Worm (Caenorhabditis elegans) whole organism, late embryonic: ENCODE measurements around the gene dot-1.4.
A peak's percentile ranks its signal among the peaks of the same experiment; 100 is the strongest.

Experiments
- C38D4.7 ChIP-seq: fragments of 200-800 bp; sonication (Bioruptor generic); optimal IDR thresholded peaks from 2 replicates; lab custom pipeline; 2018; ENCODE audit warnings: mild to moderate bottlenecking, missing genetic modification characterization, moderate library complexity, missing compliant biosample characterization
- F13H6.1 ChIP-seq: sonication (generic microtip); optimal IDR thresholded peaks from 2 replicates; lab custom pipeline; 2016; ENCODE audit warnings: missing genetic modification characterization, missing compliant biosample characterization
- K02D7.2 ChIP-seq: sonication (generic microtip); optimal IDR thresholded peaks from 2 replicates; lab custom pipeline; 2017; ENCODE audit warnings: mild to moderate bottlenecking, missing genetic modification characterization, missing compliant biosample characterization
- K09A11.1 ChIP-seq: sonication (generic microtip); optimal IDR thresholded peaks from 2 replicates; lab custom pipeline; 2017; ENCODE audit warnings: antibody characterized with exemption, mild to moderate bottlenecking, missing genetic modification characterization, missing compliant biosample characterization; ENCODE audit not compliant: insufficient read depth
- Y22D7AL.16 ChIP-seq: sonication (generic microtip); optimal IDR thresholded peaks from 2 replicates; lab custom pipeline; 2016; ENCODE audit warnings: missing genetic modification characterization, missing compliant biosample characterization
- ama-1 ChIP-seq: fragments of 150-350 bp; optimal IDR thresholded peaks from 2 replicates; lab custom pipeline; 2014
- ceh-18 ChIP-seq: sonication (generic microtip); optimal IDR thresholded peaks from 2 replicates; lab custom pipeline; 2016; ENCODE audit warnings: missing genetic modification characterization, missing compliant biosample characterization
- ceh-19 ChIP-seq: fragments of 200-800 bp; sonication (Bioruptor generic); optimal IDR thresholded peaks from 2 replicates; lab custom pipeline; 2018; ENCODE audit warnings: mild to moderate bottlenecking, missing genetic modification characterization, missing compliant biosample characterization
- ceh-22 ChIP-seq: sonication (generic microtip); optimal IDR thresholded peaks from 2 replicates; lab custom pipeline; 2017; ENCODE audit warnings: missing biosample characterization, missing genetic modification characterization
- ceh-24 ChIP-seq: sonication (generic microtip); optimal IDR thresholded peaks from 2 replicates; lab custom pipeline; 2016; ENCODE audit warnings: mild to moderate bottlenecking, missing genetic modification characterization, missing compliant biosample characterization
- ceh-30 ChIP-seq: fragments of 150-350 bp; optimal IDR thresholded peaks from 2 replicates; lab custom pipeline; 2014; ENCODE audit warnings: missing biosample characterization, missing genetic modification characterization
- ceh-34 ChIP-seq: sonication (generic microtip); optimal IDR thresholded peaks from 2 replicates; lab custom pipeline; 2016; ENCODE audit warnings: mild to moderate bottlenecking, missing genetic modification characterization, missing compliant biosample characterization
- ceh-45 ChIP-seq: fragments of 200-800 bp; sonication (Bioruptor generic); IDR thresholded peaks from 2 replicates; pipeline ENCODE4 v1.3.6; 2022; ENCODE audit warnings: missing genetic modification reagents, missing genetic modification characterization, missing compliant biosample characterization
- ceh-48 ChIP-seq: sonication (generic microtip); optimal IDR thresholded peaks from 2 replicates; lab custom pipeline; 2016; ENCODE audit warnings: missing genetic modification characterization, inconsistent platforms, missing compliant biosample characterization
- ceh-9 ChIP-seq: sonication (generic microtip); optimal IDR thresholded peaks from 2 replicates; lab custom pipeline; 2016; ENCODE audit warnings: mild to moderate bottlenecking, missing genetic modification characterization, inconsistent platforms, missing compliant biosample characterization
- dmd-4 ChIP-seq: sonication (generic microtip); optimal IDR thresholded peaks from 2 replicates; lab custom pipeline; 2016; ENCODE audit warnings: borderline replicate concordance, missing genetic modification characterization, missing compliant biosample characterization
- dve-1 ChIP-seq: sonication (generic microtip); optimal IDR thresholded peaks from 2 replicates; lab custom pipeline; 2017; ENCODE audit warnings: antibody characterized with exemption, mild to moderate bottlenecking, missing genetic modification characterization, missing compliant biosample characterization
- elt-2 ChIP-seq: sonication (generic microtip); optimal IDR thresholded peaks from 2 replicates; lab custom pipeline; 2016; ENCODE audit warnings: missing genetic modification reagents, missing genetic modification characterization, missing compliant biosample characterization
- elt-4 ChIP-seq: sonication (generic microtip); optimal IDR thresholded peaks from 2 replicates; lab custom pipeline; 2016; ENCODE audit warnings: missing genetic modification characterization, missing compliant biosample characterization
- ets-4 ChIP-seq: sonication (generic microtip); optimal IDR thresholded peaks from 2 replicates; lab custom pipeline; 2016; ENCODE audit warnings: missing genetic modification characterization, missing compliant biosample characterization
- fkh-10 ChIP-seq: fragments of 150-350 bp; optimal IDR thresholded peaks from 2 replicates; lab custom pipeline; 2014; ENCODE audit warnings: missing biosample characterization, missing genetic modification reagents, missing genetic modification characterization
- hlh-13 ChIP-seq: fragments of 200-800 bp; sonication (Bioruptor generic); optimal IDR thresholded peaks from 2 replicates; lab custom pipeline; 2018; ENCODE audit warnings: mild to moderate bottlenecking, missing genetic modification characterization, missing compliant biosample characterization
- hlh-30 ChIP-seq: sonication (generic microtip); optimal IDR thresholded peaks from 2 replicates; lab custom pipeline; 2017; ENCODE audit warnings: antibody characterized with exemption, missing genetic modification characterization, missing compliant biosample characterization; ENCODE audit not compliant: insufficient read depth
- hlh-6 ChIP-seq: sonication (generic microtip); optimal IDR thresholded peaks from 2 replicates; lab custom pipeline; 2016; ENCODE audit warnings: missing genotype, missing genetic modification characterization, missing compliant biosample characterization
- hlh-8 ChIP-seq: sonication (generic microtip); optimal IDR thresholded peaks from 2 replicates; lab custom pipeline; 2016; ENCODE audit warnings: missing genotype, missing genetic modification characterization, missing compliant biosample characterization
- lin-11 ChIP-seq: fragments of 200-800 bp; sonication (Bioruptor generic); optimal IDR thresholded peaks from 2 replicates; lab custom pipeline; 2018; ENCODE audit warnings: mild to moderate bottlenecking, missing genetic modification characterization, missing compliant biosample characterization
- mec-3 ChIP-seq: sonication (generic microtip); optimal IDR thresholded peaks from 2 replicates; lab custom pipeline; 2016; ENCODE audit warnings: borderline replicate concordance, missing genetic modification characterization, missing compliant biosample characterization
- nfya-1 ChIP-seq: sonication (generic microtip); optimal IDR thresholded peaks from 2 replicates; lab custom pipeline; 2017; ENCODE audit warnings: missing genetic modification characterization, mild to moderate bottlenecking, missing compliant biosample characterization, antibody characterized with exemption, moderate library complexity
- nhr-11 ChIP-seq: fragments of 150-350 bp; optimal IDR thresholded peaks from 2 replicates; lab custom pipeline; 2014; ENCODE audit warnings: missing biosample characterization, missing genetic modification characterization
- nhr-232 ChIP-seq: sonication (generic microtip); optimal IDR thresholded peaks from 2 replicates; lab custom pipeline; 2016; ENCODE audit warnings: missing genetic modification characterization, missing compliant biosample characterization
- npax-4 ChIP-seq: sonication (generic microtip); optimal IDR thresholded peaks from 2 replicates; lab custom pipeline; 2016; ENCODE audit warnings: missing genetic modification characterization, missing compliant biosample characterization
- odd-2 ChIP-seq: sonication (generic microtip); optimal IDR thresholded peaks from 2 replicates; lab custom pipeline; 2017; ENCODE audit warnings: antibody characterized with exemption, mild to moderate bottlenecking, missing genetic modification characterization, missing compliant biosample characterization
- pax-1 ChIP-seq: fragments of 150-350 bp; optimal IDR thresholded peaks from 2 replicates; lab custom pipeline; 2014; ENCODE audit warnings: missing biosample characterization, missing genetic modification characterization
- pha-4 ChIP-seq: fragments of 150-350 bp; optimal IDR thresholded peaks from 2 replicates; lab custom pipeline; 2018; ENCODE audit warnings: missing biosample characterization, missing genetic modification reagents, missing genetic modification characterization
- ref-2 ChIP-seq: sonication (generic microtip); optimal IDR thresholded peaks from 2 replicates; lab custom pipeline; 2016; ENCODE audit warnings: missing genetic modification characterization, missing compliant biosample characterization
- rnt-1 ChIP-seq: sonication (generic microtip); optimal IDR thresholded peaks from 2 replicates; lab custom pipeline; 2016; ENCODE audit warnings: missing genetic modification characterization, missing compliant biosample characterization
- sdc-2 ChIP-seq: sonication (generic microtip); optimal IDR thresholded peaks from 2 replicates; lab custom pipeline; 2016; ENCODE audit warnings: missing genotype, missing genetic modification characterization, missing compliant biosample characterization
- sox-2 ChIP-seq: fragments of 200-800 bp; sonication (Bioruptor generic); IDR thresholded peaks from 2 replicates; pipeline ENCODE4 v1.3.6; 2022; ENCODE audit warnings: missing genetic modification reagents, missing genetic modification characterization, missing compliant biosample characterization
- sox-4 ChIP-seq: sonication (generic microtip); optimal IDR thresholded peaks from 2 replicates; lab custom pipeline; 2017; ENCODE audit warnings: mild to moderate bottlenecking, missing genetic modification characterization, inconsistent platforms, missing compliant biosample characterization
- syd-9 ChIP-seq: sonication (generic microtip); optimal IDR thresholded peaks from 2 replicates; lab custom pipeline; 2016; ENCODE audit warnings: mild to moderate bottlenecking, missing genetic modification characterization, moderate library complexity, missing compliant biosample characterization
- ttx-3 ChIP-seq: sonication (generic microtip); optimal IDR thresholded peaks from 2 replicates; lab custom pipeline; 2016; ENCODE audit warnings: missing genetic modification reagents, missing genetic modification characterization, missing compliant biosample characterization
- unc-3 ChIP-seq, 2 experiments: fragments of 200-800 bp in 1 of 2; sonication (Bioruptor generic) in 1 of 2; sonication (generic microtip) in 1 of 2; conservative IDR thresholded peaks in 1 of 2; optimal IDR thresholded peaks in 1 of 2; 2 replicates each; pipeline versions ENCODE4 v1.3.6 to Lab custom; 2016 to 2022; ENCODE audit warnings: missing compliant biosample characterization in 2 of 2, missing genetic modification characterization in 2 of 2, missing genetic modification reagents in 1 of 2
- unc-55 ChIP-seq: sonication (generic microtip); optimal IDR thresholded peaks from 2 replicates; lab custom pipeline; 2017; ENCODE audit warnings: missing biosample characterization, missing genetic modification reagents, missing genetic modification characterization
- unc-86 ChIP-seq: sonication (generic microtip); optimal IDR thresholded peaks from 2 replicates; lab custom pipeline; 2016; ENCODE audit warnings: missing genetic modification characterization, missing compliant biosample characterization
- zip-5 ChIP-seq: sonication (generic microtip); optimal IDR thresholded peaks from 2 replicates; lab custom pipeline; 2016; ENCODE audit warnings: missing genetic modification characterization, missing compliant biosample characterization
- ztf-16 ChIP-seq: sonication (generic microtip); optimal IDR thresholded peaks from 2 replicates; lab custom pipeline; 2017; ENCODE audit warnings: missing genetic modification characterization, missing compliant biosample characterization

Gene dot-1.4

DNA sequence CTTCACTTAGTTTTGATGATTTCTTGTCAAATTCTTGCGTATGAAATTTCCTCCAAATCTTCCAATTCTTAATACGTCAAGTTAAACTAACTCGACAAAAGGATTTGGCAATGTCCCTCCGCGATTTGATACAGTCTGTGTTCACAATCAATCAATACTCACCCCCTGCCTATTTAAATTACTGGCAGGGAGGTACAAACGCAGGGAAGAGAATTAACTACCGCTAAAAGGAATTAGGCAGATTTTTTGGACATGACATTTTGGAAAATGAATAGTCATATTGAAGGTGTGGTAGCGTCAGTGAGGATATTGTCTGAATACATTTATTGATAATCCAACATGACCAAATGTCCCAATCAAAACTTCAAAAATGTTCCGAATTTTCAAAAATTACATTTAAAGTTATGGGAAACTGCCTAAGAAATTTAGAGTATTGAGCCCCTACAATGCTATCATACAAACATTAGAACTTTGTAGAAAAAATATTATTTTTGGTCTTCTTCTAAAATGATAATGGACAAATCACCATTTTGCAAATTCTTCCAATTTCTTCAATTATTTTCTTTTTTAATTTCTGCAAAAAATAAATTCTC is 6.0 kb upstream of the dot-1.4 start (continued):
- TF ChIP-seq hlh-30 (tag; lab: Kevin White, UChicago), result peak; percentile 73
- TF ChIP-seq sox-4 (tag; lab: Kevin White, UChicago), result peak; percentile 61
- TF ChIP-seq ceh-48 (tag; lab: Kevin White, UChicago), result peak; percentile 79
- TF ChIP-seq rnt-1 (tag; lab: Kevin White, UChicago), result peak; percentile 94
- peak; percentile 57 for TF ChIP-seq fkh-10 (GFP tag; lab: Kevin White, UChicago)
- no peak for TF ChIP-seq ceh-45 (GFP tag; lab: Robert Waterston, UW)
- TF ChIP-seq elt-2 (tag; lab: Kevin White, UChicago), result peak; percentile 79
- TF ChIP-seq lin-11 (tag; lab: Kevin White, UChicago), result no peak
- no peak for TF ChIP-seq unc-55 (GFP tag; lab: Kevin White, UChicago)
- peak; percentile 68 for TF ChIP-seq ztf-16 (tag; lab: Kevin White, UChicago)
- no peak for TF ChIP-seq nhr-232 (tag; lab: Kevin White, UChicago)
- no peak for TF ChIP-seq Y22D7AL.16 (tag; lab: Kevin White, UChicago)
- TF ChIP-seq ceh-24 (tag; lab: Kevin White, UChicago), result no peak
- peak; percentile 46 for TF ChIP-seq sox-2 (GFP tag; lab: Robert Waterston, UW)
- TF ChIP-seq ceh-34 (tag; lab: Kevin White, UChicago), result peak; percentile 86
- 0 out of 2 replicates have a peak, but pooled peaks have one; percentile 21 for TF ChIP-seq unc-3 (GFP tag; conservative IDR thresholded peaks at IDR 0.05; lab: Robert Waterston, UW)
- TF ChIP-seq unc-3 (tag; optimal IDR thresholded peaks at IDR 0.05; lab: Kevin White, UChicago), result peak; percentile 15
- peak; percentile 92 for TF ChIP-seq nhr-11 (tag; lab: Kevin White, UChicago)
- TF ChIP-seq ceh-30 (tag; lab: Kevin White, UChicago), result peak; percentile 88
- TF ChIP-seq ceh-19 (GFP tag; lab: Kevin White, UChicago), result peak; percentile 53
- no peak for TF ChIP-seq ama-1 (lab: Kevin White, UChicago)
- peak; percentile 81 for TF ChIP-seq ref-2 (tag; lab: Kevin White, UChicago)
- TF ChIP-seq zip-5 (tag; lab: Kevin White, UChicago), result peak; percentile 9
- TF ChIP-seq hlh-8 (tag; lab: Kevin White, UChicago), result peak; percentile 45
- peak; percentile 98 for TF ChIP-seq dve-1 (tag; lab: Kevin White, UChicago)
- TF ChIP-seq odd-2 (tag; lab: Kevin White, UChicago), result no peak
- peak; percentile 18 for TF ChIP-seq ets-4 (tag; lab: Kevin White, UChicago)
- no peak for TF ChIP-seq nfya-1 (tag; lab: Kevin White, UChicago)
- no peak for TF ChIP-seq C38D4.7 (GFP tag; lab: Kevin White, UChicago)
- TF ChIP-seq hlh-6 (tag; lab: Kevin White, UChicago), result peak; percentile 56
- no peak for TF ChIP-seq K02D7.2 (tag; lab: Kevin White, UChicago)
- peak; percentile 92 for TF ChIP-seq pax-1

DNA sequence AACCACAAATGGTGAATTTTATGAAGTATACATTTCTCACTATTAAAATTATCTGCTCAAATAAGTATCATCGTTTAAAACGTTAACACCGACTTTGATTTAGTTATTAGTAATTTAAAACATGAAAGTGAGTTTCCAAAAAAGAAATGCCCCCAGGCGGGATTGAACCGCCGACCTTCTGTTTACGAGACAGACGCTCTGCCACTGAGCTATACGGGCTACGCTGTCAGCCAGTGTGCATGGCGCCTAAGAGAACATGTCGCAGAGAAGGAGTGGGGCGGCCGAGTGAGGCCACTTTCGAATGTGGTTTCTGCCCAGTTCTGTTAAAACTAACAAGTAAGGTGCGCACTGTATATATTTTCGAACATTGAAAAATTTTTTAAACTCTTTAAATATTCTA is 3.5 kb upstream of the dot-1.4 start:
- no peak for TF ChIP-seq nfya-1 (tag; lab: Kevin White, UChicago)
- peak; percentile 96 for TF ChIP-seq sdc-2 (tag; lab: Kevin White, UChicago)
- no peak for TF ChIP-seq nhr-11 (tag; lab: Kevin White, UChicago)
- TF ChIP-seq ceh-22, result no peak
- TF ChIP-seq rnt-1 (tag; lab: Kevin White, UChicago), result peak; percentile 18
- no peak for TF ChIP-seq hlh-13
- TF ChIP-seq syd-9, result peak; percentile 14
- no peak for TF ChIP-seq ceh-9 (tag; lab: Kevin White, UChicago)
- peak; percentile 50 for TF ChIP-seq npax-4
- TF ChIP-seq pha-4, result no peak
- no peak for TF ChIP-seq pax-1
- TF ChIP-seq unc-86 (tag; lab: Kevin White, UChicago), result peak; percentile 54
- peak; percentile 33; the same call in 1 of the 2 replicates for TF ChIP-seq sox-2 (GFP tag; lab: Robert Waterston, UW)
- TF ChIP-seq ets-4 (tag; lab: Kevin White, UChicago), result peak; percentile 2
- TF ChIP-seq fkh-10 (GFP tag; lab: Kevin White, UChicago), result no peak
- no peak for TF ChIP-seq elt-4
- TF ChIP-seq hlh-8 (tag; lab: Kevin White, UChicago), result peak; percentile 8
- TF ChIP-seq ceh-18, result peak; percentile 31
- TF ChIP-seq ceh-34 (tag; lab: Kevin White, UChicago), result peak; percentile 73
- TF ChIP-seq ceh-48 (tag; lab: Kevin White, UChicago), result peak; percentile 34
- no peak for TF ChIP-seq F13H6.1
- peak; percentile 67 for TF ChIP-seq C38D4.7 (GFP tag; lab: Kevin White, UChicago)
- TF ChIP-seq odd-2 (tag; lab: Kevin White, UChicago), result no peak
- TF ChIP-seq K09A11.1 (tag; lab: Kevin White, UChicago), result peak; percentile 11
- TF ChIP-seq ref-2 (tag; lab: Kevin White, UChicago), result peak; percentile 55
- no peak for TF ChIP-seq mec-3 (tag; lab: Kevin White, UChicago)
- peak; percentile 44 for TF ChIP-seq lin-11 (tag; lab: Kevin White, UChicago)
- peak; percentile 67; the same call in 1 of the 2 replicates for TF ChIP-seq unc-3 (GFP tag; conservative IDR thresholded peaks at IDR 0.05; lab: Robert Waterston, UW)
- TF ChIP-seq unc-3 (tag; optimal IDR thresholded peaks at IDR 0.05; lab: Kevin White, UChicago), result peak; percentile 55
- no peak for TF ChIP-seq dmd-4 (tag; lab: Kevin White, UChicago)
- TF ChIP-seq ttx-3, result peak; percentile 1
- peak; percentile 23 for TF ChIP-seq nhr-232 (tag; lab: Kevin White, UChicago)
